Worm (Caenorhabditis elegans) whole organism, L4/young adult: ENCODE results near the gene calf-1.

Source experiments
- W03F9.2 ChIP-seq: fragments of 150-350 bp; optimal IDR thresholded peaks from 2 replicates; lab custom pipeline; 2014; ENCODE audit warnings: missing biosample characterization, missing genetic modification characterization
- dao-5 ChIP-seq: sonication (generic microtip); optimal IDR thresholded peaks from 2 replicates; lab custom pipeline; 2016; ENCODE audit warnings: missing genotype, missing genetic modification characterization, moderate library complexity, missing compliant biosample characterization
- him-1 ChIP-seq: sonication (generic microtip); optimal IDR thresholded peaks from 2 replicates; lab custom pipeline; 2016; ENCODE audit warnings: missing genotype, missing genetic modification reagents, missing genetic modification characterization, missing compliant biosample characterization

Gene calf-1

DNA sequence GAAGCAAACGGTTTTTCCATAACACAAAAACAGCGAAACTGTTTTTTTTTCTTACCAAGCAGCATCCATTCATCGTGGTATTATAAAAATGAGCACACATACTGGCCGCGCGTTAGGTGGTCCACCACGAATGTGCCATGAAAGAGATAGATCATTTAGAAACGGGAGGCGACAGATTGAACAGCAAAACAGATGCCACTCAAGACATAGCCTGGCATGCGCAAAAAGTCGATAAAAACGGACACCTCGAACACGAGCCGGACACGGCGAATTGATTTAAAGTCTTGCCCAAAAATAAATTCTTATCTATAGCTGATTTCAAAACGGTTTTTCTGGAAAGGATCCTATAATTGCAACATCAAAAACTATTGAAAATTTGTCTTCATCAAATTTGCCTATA is 21.7 kb downstream of the calf-1 start:
- TF ChIP-seq him-1 (tag; lab: Kevin White, UChicago), result no peak
- TF ChIP-seq W03F9.2, result no peak
- no peak for TF ChIP-seq dao-5

DNA sequence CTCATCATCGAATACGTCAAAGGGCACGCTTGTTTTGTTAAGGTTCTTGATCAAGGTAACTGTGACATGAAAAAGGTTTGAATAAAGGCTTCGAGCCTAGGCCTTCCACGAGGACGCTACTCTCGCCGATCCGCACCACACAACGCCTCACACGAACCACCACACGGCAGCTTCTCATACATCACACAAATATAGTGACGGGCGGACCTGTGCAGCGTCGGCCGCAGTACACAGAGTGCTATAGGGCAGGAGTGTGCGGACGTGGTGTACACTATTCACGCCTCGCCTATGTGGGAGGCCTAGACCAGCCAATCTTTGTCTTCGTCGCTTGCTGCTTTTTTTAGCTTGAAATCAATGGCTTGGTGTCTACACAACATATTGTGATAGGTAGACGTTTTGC is 23.3 kb downstream of the calf-1 start:
- TF ChIP-seq W03F9.2 (no peak), dao-5 (no peak), him-1 (tag; lab: Kevin White, UChicago) (no peak)

DNA sequence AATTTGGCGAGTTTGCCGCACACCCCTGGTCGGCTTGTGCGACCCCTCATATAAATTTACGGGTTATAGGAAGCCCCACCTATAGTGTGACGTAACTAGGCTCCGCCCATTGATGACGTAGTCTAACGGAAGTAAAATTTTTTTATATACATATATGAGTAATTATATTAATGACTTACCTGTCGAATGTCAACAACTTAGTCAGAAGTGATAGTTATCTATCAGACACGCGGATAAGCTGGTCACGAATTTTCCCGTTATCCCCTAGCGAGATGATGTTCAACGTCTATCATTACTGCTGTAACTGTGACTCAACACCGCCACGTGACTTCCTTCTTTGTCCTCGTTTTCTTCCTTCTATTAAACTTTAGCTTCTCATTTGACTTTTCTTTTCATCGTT is 25.1 kb downstream of the calf-1 start, which contains the start of gene srd-70:
TSS of gene srd-70 (plus strand) at position 301 of the 400 bp plus-strand sequence.
- TF ChIP-seq him-1 (tag; lab: Kevin White, UChicago) (no peak), dao-5 (no peak), W03F9.2 (no peak)

DNA sequence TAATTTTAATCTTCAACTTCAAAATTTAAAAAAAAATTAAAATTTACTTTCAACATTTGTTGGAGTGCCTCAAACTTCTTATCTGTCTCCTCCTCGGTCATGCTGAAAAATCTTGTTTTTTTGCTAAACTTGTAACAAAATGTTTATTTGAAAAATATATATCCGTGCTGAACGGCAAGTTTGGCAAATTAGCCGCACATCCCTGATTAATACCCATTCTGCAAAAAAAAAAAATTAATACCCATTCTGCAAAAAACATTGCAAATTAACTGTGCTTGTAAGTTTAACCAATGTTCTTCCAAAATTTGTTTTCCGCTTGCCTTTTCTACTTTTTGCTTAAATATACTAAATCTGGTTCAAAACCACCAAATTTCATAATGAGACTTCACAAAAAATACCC is 25.8 kb downstream of the calf-1 start, which contains the start of gene F48F5.6:
TSS of gene F48F5.6 (minus strand) at position 101 of the 400 bp plus-strand sequence.
- no peak for TF ChIP-seq W03F9.2
- TF ChIP-seq him-1 (tag; lab: Kevin White, UChicago), result no peak
- no peak for TF ChIP-seq dao-5

DNA sequence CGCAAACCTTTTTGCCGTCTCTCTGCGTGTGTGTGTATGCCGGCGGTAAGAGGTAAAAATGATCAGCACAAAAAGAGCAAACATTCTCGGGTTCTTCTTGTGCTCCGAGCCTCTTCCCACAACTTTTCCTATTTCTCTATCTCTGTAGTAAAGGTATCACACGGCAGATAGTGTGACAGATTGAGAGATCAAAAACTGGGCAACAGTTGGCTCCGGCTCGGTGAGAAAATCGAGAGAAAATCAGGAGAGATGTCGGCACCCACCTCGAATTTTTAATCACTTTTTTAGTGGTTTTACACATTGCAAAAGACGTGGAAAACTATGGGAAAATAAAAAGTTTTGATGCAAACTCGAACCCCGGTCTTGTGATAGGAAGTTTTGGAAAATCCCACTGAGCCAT is 27.1 kb downstream of the calf-1 start:
- TF ChIP-seq him-1 (tag; lab: Kevin White, UChicago), result no peak
- TF ChIP-seq W03F9.2, result no peak
- no peak for TF ChIP-seq dao-5

DNA sequence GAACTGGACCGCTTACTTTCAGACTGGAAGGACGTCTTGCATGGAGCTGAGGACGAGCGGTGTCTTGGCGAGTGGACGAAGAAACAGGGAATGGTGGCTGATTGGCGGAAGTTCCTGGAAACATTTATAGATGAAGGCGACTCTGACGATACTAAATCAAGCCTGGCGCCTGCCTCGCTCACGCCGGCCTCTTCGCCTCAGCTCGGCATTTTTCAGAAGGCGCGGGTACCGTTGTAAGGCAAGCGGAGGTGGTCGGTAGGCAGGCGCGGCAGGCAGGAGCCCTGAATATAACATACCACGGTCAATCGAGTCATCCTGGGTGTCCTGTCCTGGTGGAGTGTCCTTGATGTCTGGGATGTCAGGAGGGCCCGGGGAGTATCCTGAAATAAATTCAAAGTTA is 33.0 kb downstream of the calf-1 start:
- TF ChIP-seq him-1 (tag; lab: Kevin White, UChicago) (no peak), dao-5 (no peak), W03F9.2 (no peak)
